Worm (Caenorhabditis elegans) whole organism, L4 larva: ENCODE data around the gene nhx-9.
A peak's percentile ranks its signal among the peaks of the same experiment; 100 is the strongest.

ENCODE experiments used
- D1046.2 ChIP-seq: fragments of 200-800 bp; sonication (Bioruptor generic); IDR thresholded peaks from 2 replicates; pipeline ENCODE4 v1.3.6; 2022; ENCODE audit warnings: missing genetic modification characterization, missing compliant biosample characterization
- F10B5.3 ChIP-seq: sonication (generic microtip); optimal IDR thresholded peaks from 2 replicates; lab custom pipeline; 2016; ENCODE audit warnings: mild to moderate bottlenecking, missing genetic modification characterization, missing compliant biosample characterization
- F37D6.2 ChIP-seq: sonication (generic microtip); optimal IDR thresholded peaks from 2 replicates; lab custom pipeline; 2016; ENCODE audit warnings: mild to moderate bottlenecking, missing genetic modification characterization, missing compliant biosample characterization
- F44E2.7 ChIP-seq: fragments of 200-800 bp; sonication (Bioruptor generic); IDR thresholded peaks from 2 replicates; pipeline ENCODE4 v2.1.2; 2022; ENCODE audit warnings: missing genetic modification characterization, missing compliant biosample characterization
- T20F7.1 ChIP-seq: fragments of 200-800 bp; sonication (Bioruptor generic); optimal IDR thresholded peaks from 2 replicates; lab custom pipeline; 2018; ENCODE audit warnings: mild to moderate bottlenecking, missing genetic modification characterization, missing compliant biosample characterization
- T26A8.4 ChIP-seq: fragments of 200-800 bp; sonication (Bioruptor generic); IDR thresholded peaks from 2 replicates; pipeline ENCODE4 v1.3.6; 2022; ENCODE audit warnings: missing genetic modification characterization, missing compliant biosample characterization
- Y48G9A.11 ChIP-seq: fragments of 200-800 bp; sonication (Bioruptor generic); IDR thresholded peaks from 2 replicates; pipeline ENCODE4 v1.3.6; 2022; ENCODE audit warnings: missing genetic modification reagents, missing genetic modification characterization, missing compliant biosample characterization
- Y5F2A.4 ChIP-seq: fragments of 200-800 bp; sonication (Bioruptor generic); optimal IDR thresholded peaks from 2 replicates; lab custom pipeline; 2018; ENCODE audit warnings: mild to moderate bottlenecking, missing genetic modification characterization, missing compliant biosample characterization
- aha-1 ChIP-seq: fragments of 150-350 bp; peaks from one replicate; lab custom pipeline; 2014; ENCODE audit warnings: missing biosample characterization, missing genetic modification characterization
- ama-1 ChIP-seq: fragments of 150-350 bp; optimal IDR thresholded peaks from 2 replicates; lab custom pipeline; 2014; ENCODE audit warnings: inconsistent platforms, mixed read lengths
- ceh-20 ChIP-seq: fragments of 200-800 bp; sonication (Bioruptor generic); IDR thresholded peaks from 2 replicates; pipeline ENCODE4 v1.3.6; 2022; ENCODE audit warnings: missing genetic modification reagents, missing genetic modification characterization, missing compliant biosample characterization
- cey-2 ChIP-seq: sonication (generic microtip); optimal IDR thresholded peaks from 3 replicates; lab custom pipeline; 2017; ENCODE audit warnings: missing genetic modification characterization, mild to moderate bottlenecking, missing compliant biosample characterization, antibody characterized with exemption, borderline replicate concordance; ENCODE audit not compliant: insufficient read depth
- ctbp-1 ChIP-seq: fragments of 200-800 bp; sonication (Bioruptor generic); IDR thresholded peaks from 2 replicates; pipeline ENCODE4 v1.3.6; 2022; ENCODE audit warnings: missing genetic modification reagents, missing genetic modification characterization, missing compliant biosample characterization
- dmd-9 ChIP-seq: fragments of 200-800 bp; sonication (Bioruptor generic); IDR thresholded peaks from 2 replicates; pipeline ENCODE4 v1.3.6; 2022; ENCODE audit warnings: missing genetic modification reagents, missing genetic modification characterization, missing compliant biosample characterization
- dpl-1 ChIP-seq: fragments of 150-350 bp; optimal IDR thresholded peaks from 2 replicates; lab custom pipeline; 2014; ENCODE audit warnings: missing biosample characterization, missing genetic modification reagents, missing genetic modification characterization
- duxl-1 ChIP-seq: sonication (generic microtip); optimal IDR thresholded peaks from 2 replicates; lab custom pipeline; 2016; ENCODE audit warnings: mild to moderate bottlenecking, missing genetic modification characterization, moderate library complexity, missing compliant biosample characterization; ENCODE audit not compliant: poor library complexity
- dve-1 ChIP-seq: sonication (generic microtip); optimal IDR thresholded peaks from 2 replicates; lab custom pipeline; 2017; ENCODE audit warnings: antibody characterized with exemption, mild to moderate bottlenecking, missing genetic modification characterization, missing compliant biosample characterization; ENCODE audit not compliant: insufficient read depth
- egl-27 ChIP-seq: sonication (generic microtip); optimal IDR thresholded peaks from 3 replicates; lab custom pipeline; 2017; ENCODE audit warnings: missing biosample characterization, missing genetic modification reagents, missing genetic modification characterization
- hlh-11 ChIP-seq: fragments of 200-800 bp; sonication (Bioruptor generic); optimal IDR thresholded peaks from 2 replicates; lab custom pipeline; 2018; ENCODE audit warnings: mild to moderate bottlenecking, missing genetic modification characterization, missing compliant biosample characterization
- hmg-1.1 ChIP-seq: fragments of 200-800 bp; sonication (Bioruptor generic); IDR thresholded peaks from 2 replicates; pipeline ENCODE4 v1.3.6; 2022; ENCODE audit warnings: missing genetic modification reagents, missing genetic modification characterization, missing compliant biosample characterization
- lin-1 ChIP-seq: fragments of 200-800 bp; sonication (Bioruptor generic); IDR thresholded peaks from 2 replicates; pipeline ENCODE4 v1.3.6; 2022; ENCODE audit warnings: missing genetic modification reagents, missing genetic modification characterization, missing compliant biosample characterization
- lin-13 ChIP-seq: fragments of 150-350 bp; optimal IDR thresholded peaks from 2 replicates; lab custom pipeline; 2014; ENCODE audit warnings: missing biosample characterization, missing genetic modification reagents, missing genetic modification characterization
- lin-29 ChIP-seq: fragments of 200-800 bp; sonication (Bioruptor generic); IDR thresholded peaks from 2 replicates; pipeline ENCODE4 v1.3.6; 2022; ENCODE audit warnings: missing genetic modification reagents, missing genetic modification characterization, missing compliant biosample characterization
- lin-38 ChIP-seq: fragments of 200-800 bp; sonication (Bioruptor generic); IDR thresholded peaks from 2 replicates; pipeline ENCODE4 v1.3.6; 2022; ENCODE audit warnings: missing genetic modification reagents, missing genetic modification characterization, missing compliant biosample characterization
- lsy-2 ChIP-seq, 2 experiments: fragments of 150-350 bp in 1 of 2; sonication (generic microtip) in 1 of 2; optimal IDR thresholded peaks; 2 replicates each; lab custom pipeline; 2014 to 2017; ENCODE audit warnings: missing biosample characterization in 2 of 2, missing genetic modification characterization in 2 of 2
- madf-9 ChIP-seq: fragments of 200-800 bp; sonication (Bioruptor generic); conservative IDR thresholded peaks from 2 replicates; pipeline ENCODE4 v1.3.6; 2022; ENCODE audit warnings: missing genetic modification reagents, missing genetic modification characterization, missing compliant biosample characterization
- mdl-1 ChIP-seq, 2 experiments: fragments of 150-350 bp in 1 of 2; sonication (generic microtip) in 1 of 2; optimal IDR thresholded peaks; 2 replicates each; lab custom pipeline; 2014 to 2017; ENCODE audit warnings: missing biosample characterization in 2 of 2, missing genetic modification characterization in 2 of 2
- mes-2 ChIP-seq: sonication (generic microtip); optimal IDR thresholded peaks from 2 replicates; lab custom pipeline; 2016; ENCODE audit warnings: missing genotype, mild to moderate bottlenecking, missing genetic modification characterization, missing compliant biosample characterization; ENCODE audit not compliant: poor library complexity, severe bottlenecking
- mxl-2 ChIP-seq: fragments of 200-800 bp; sonication (Bioruptor generic); conservative IDR thresholded peaks from 2 replicates; pipeline ENCODE4 v1.3.6; 2022; ENCODE audit warnings: missing genetic modification reagents, missing genetic modification characterization, missing compliant biosample characterization
- mxl-3 ChIP-seq: fragments of 200-800 bp; sonication (Bioruptor generic); optimal IDR thresholded peaks from 2 replicates; lab custom pipeline; 2018; ENCODE audit warnings: mild to moderate bottlenecking, missing genetic modification characterization, missing compliant biosample characterization
- nhr-10 ChIP-seq: fragments of 150-350 bp; optimal IDR thresholded peaks from 2 replicates; lab custom pipeline; 2014; ENCODE audit warnings: missing biosample characterization, missing genetic modification characterization
- nhr-11 ChIP-seq: fragments of 150-350 bp; optimal IDR thresholded peaks from 2 replicates; lab custom pipeline; 2014; ENCODE audit warnings: missing biosample characterization, missing genetic modification characterization
- nhr-111 ChIP-seq: fragments of 200-800 bp; sonication (Bioruptor generic); optimal IDR thresholded peaks from 2 replicates; lab custom pipeline; 2018; ENCODE audit warnings: mild to moderate bottlenecking, missing genetic modification characterization, missing compliant biosample characterization
- nhr-237 ChIP-seq: sonication (generic microtip); optimal IDR thresholded peaks from 2 replicates; lab custom pipeline; 2017; ENCODE audit warnings: missing biosample characterization, missing genetic modification characterization
- nhr-25 ChIP-seq: sonication (generic microtip); optimal IDR thresholded peaks from 2 replicates; lab custom pipeline; 2017; ENCODE audit warnings: missing genetic modification characterization, mild to moderate bottlenecking, missing compliant biosample characterization, antibody characterized with exemption, moderate library complexity, borderline replicate concordance; ENCODE audit not compliant: insufficient read depth
- nhr-28 ChIP-seq: fragments of 150-350 bp; optimal IDR thresholded peaks from 2 replicates; lab custom pipeline; 2014; ENCODE audit warnings: missing biosample characterization, missing genetic modification characterization
- nhr-48 ChIP-seq: sonication (generic microtip); optimal IDR thresholded peaks from 2 replicates; lab custom pipeline; 2016; ENCODE audit warnings: mild to moderate bottlenecking, missing genetic modification characterization, missing compliant biosample characterization
- nhr-6 ChIP-seq: fragments of 150-350 bp; optimal IDR thresholded peaks from 2 replicates; lab custom pipeline; 2014; ENCODE audit warnings: missing biosample characterization, missing genetic modification characterization
- nhr-76 ChIP-seq: fragments of 150-350 bp; optimal IDR thresholded peaks from 2 replicates; lab custom pipeline; 2014; ENCODE audit warnings: missing biosample characterization, missing genetic modification characterization
- nhr-77 ChIP-seq: fragments of 150-350 bp; optimal IDR thresholded peaks from 2 replicates; lab custom pipeline; 2014; ENCODE audit warnings: missing biosample characterization, missing genetic modification characterization
- pha-4 ChIP-seq, 2 experiments: fragments of 150-350 bp in 1 of 2; fragments of 200-800 bp in 1 of 2; sonication (Bioruptor generic) in 1 of 2; IDR thresholded peaks in 1 of 2; optimal IDR thresholded peaks in 1 of 2; 2 replicates each; pipeline versions ENCODE4 v1.3.6 to Lab custom; 2014 to 2022; ENCODE audit warnings: missing genetic modification characterization in 2 of 2, missing genetic modification reagents in 2 of 2, missing biosample characterization in 1 of 2, missing compliant biosample characterization in 1 of 2
- php-3 ChIP-seq: fragments of 200-800 bp; sonication (Bioruptor generic); IDR thresholded peaks from 2 replicates; pipeline ENCODE4 v1.3.6; 2022; ENCODE audit warnings: missing genetic modification reagents, missing genetic modification characterization, missing compliant biosample characterization
- rbr-2 ChIP-seq: sonication (generic microtip); optimal IDR thresholded peaks from 2 replicates; lab custom pipeline; 2016; ENCODE audit warnings: missing genotype, missing genetic modification characterization, missing compliant biosample characterization
- sdz-12 ChIP-seq: fragments of 200-800 bp; sonication (Bioruptor generic); optimal IDR thresholded peaks from 2 replicates; lab custom pipeline; 2018; ENCODE audit warnings: mild to moderate bottlenecking, missing genetic modification characterization, missing compliant biosample characterization
- tra-1 ChIP-seq: fragments of 200-800 bp; sonication (Bioruptor generic); IDR thresholded peaks from 2 replicates; pipeline ENCODE4 v1.3.6; 2022; ENCODE audit warnings: missing genetic modification reagents, missing genetic modification characterization, missing compliant biosample characterization
- unc-62 ChIP-seq, 3 experiments: fragments of 150-350 bp in 1 of 3; sonication (generic microtip); optimal IDR thresholded peaks in 2 of 3; peaks in 1 of 3; 1 replicate in 1 of 3; 2 replicates in 2 of 3; lab custom pipeline; 2014 to 2017; ENCODE audit warnings: missing biosample characterization in 3 of 3, missing genetic modification characterization in 3 of 3, missing genetic modification reagents in 3 of 3, missing genotype in 1 of 3
- zfp-2 ChIP-seq: sonication (generic microtip); optimal IDR thresholded peaks from 2 replicates; lab custom pipeline; 2016; ENCODE audit warnings: mild to moderate bottlenecking, missing genetic modification characterization, missing compliant biosample characterization

Gene nhx-9

ce11 chrIV:11956387-11956786 lies 25.7 kb downstream of the nhx-9 start (continued):
- TF ChIP-seq unc-62 (GFP tag; optimal IDR thresholded peaks at IDR 0.05 in 1 of 2; lab: Kevin White, UChicago): peak in 1 of 2 experiments; percentile 100
- TF ChIP-seq unc-62 (tag; optimal IDR thresholded peaks at IDR 0.05; lab: Kevin White, UChicago): no peak
- peak in 1 of 2 experiments; percentile 74 for TF ChIP-seq lsy-2 (tag; optimal IDR thresholded peaks at IDR 0.05; lab: Kevin White, UChicago)
- TF ChIP-seq nhr-25 (tag; lab: Kevin White, UChicago): peak; percentile 80
- TF ChIP-seq duxl-1 (tag; lab: Kevin White, UChicago): peak; percentile 48
- TF ChIP-seq D1046.2 (GFP tag; lab: Robert Waterston, UW): peak; percentile 14; the same call in 1 of the 2 replicates
- no peak for TF ChIP-seq sdz-12 (GFP tag; lab: Kevin White, UChicago)
- peak; percentile 49; the same call in 1 of the 2 replicates for TF ChIP-seq hmg-1.1 (GFP tag; lab: Robert Waterston, UW)
- peak; percentile 40 for TF ChIP-seq lin-38 (GFP tag; lab: Robert Waterston, UW)
- peak; percentile 61 for TF ChIP-seq ctbp-1 (GFP tag; lab: Robert Waterston, UW)
- peak; percentile 25 for TF ChIP-seq lin-13
- no peak for TF ChIP-seq Y5F2A.4 (GFP tag; lab: Kevin White, UChicago)
- TF ChIP-seq F10B5.3: no peak
- TF ChIP-seq F44E2.7: no peak
- peak; percentile 99 for TF ChIP-seq mxl-3 (GFP tag; lab: Kevin White, UChicago)
- TF ChIP-seq nhr-28 (tag; lab: Kevin White, UChicago): peak; percentile 92
- no peak for TF ChIP-seq ama-1 (lab: Kevin White, UChicago)
- TF ChIP-seq dve-1 (tag; lab: Kevin White, UChicago): peak; percentile 94
- TF ChIP-seq T26A8.4 (GFP tag; lab: Robert Waterston, UW): peak; percentile 60; the same call in 1 of the 2 replicates
- peak; percentile 86 for TF ChIP-seq nhr-77 (tag; lab: Kevin White, UChicago)
- peak; percentile 94 for TF ChIP-seq tra-1 (GFP tag; lab: Robert Waterston, UW)
- TF ChIP-seq rbr-2 (tag; lab: Kevin White, UChicago): peak; percentile 59
- no peak for TF ChIP-seq egl-27 (tag; lab: Kevin White, UChicago)
- TF ChIP-seq lin-29 (GFP tag; lab: Robert Waterston, UW): 0 out of 2 replicates have a peak, but pooled peaks have one; percentile 59
- peak; percentile 45; the same call in 1 of the 2 replicates for TF ChIP-seq madf-9 (GFP tag; lab: Robert Waterston, UW)
- peak; percentile 49 for TF ChIP-seq nhr-6 (tag; lab: Kevin White, UChicago)
- TF ChIP-seq mes-2 (tag; lab: Kevin White, UChicago): peak; percentile 62
- TF ChIP-seq pha-4 (GFP tag; IDR thresholded peaks at IDR 0.05; lab: Robert Waterston, UW): peak; percentile 74
- no peak for TF ChIP-seq pha-4 (tag; optimal IDR thresholded peaks at IDR 0.05; lab: Kevin White, UChicago)
- TF ChIP-seq lin-1 (GFP tag; lab: Robert Waterston, UW): peak; percentile 91
- peak; percentile 91 for TF ChIP-seq ceh-20 (GFP tag; lab: Robert Waterston, UW)
- peak; percentile 65 for TF ChIP-seq php-3 (GFP tag; lab: Robert Waterston, UW)
- peak; percentile 42 for TF ChIP-seq dpl-1 (GFP tag; lab: Kevin White, UChicago)
- peak; percentile 97 for TF ChIP-seq nhr-48 (tag; lab: Kevin White, UChicago)
- TF ChIP-seq nhr-11 (tag; lab: Kevin White, UChicago): peak; percentile 78
- TF ChIP-seq cey-2: peak; percentile 90
- TF ChIP-seq nhr-10 (tag; lab: Kevin White, UChicago): peak; percentile 69
- TF ChIP-seq nhr-111 (GFP tag; lab: Kevin White, UChicago): no peak
- TF ChIP-seq aha-1: peak; percentile 100
- peak; percentile 27 for TF ChIP-seq nhr-237 (tag; lab: Kevin White, UChicago)
- no peak for TF ChIP-seq Y48G9A.11
- TF ChIP-seq nhr-76: peak; percentile 54
- TF ChIP-seq F37D6.2 (tag; lab: Kevin White, UChicago): no peak
- peak; percentile 14 for TF ChIP-seq zfp-2 (tag; lab: Kevin White, UChicago)
- peak; percentile 98 for TF ChIP-seq hlh-11 (tag; lab: Kevin White, UChicago)
- TF ChIP-seq mxl-2: peak; percentile 90
- peak; percentile 100 for TF ChIP-seq mdl-1 (tag; optimal IDR thresholded peaks at IDR 0.05; lab: Kevin White, UChicago)
- peak; percentile 76 for TF ChIP-seq T20F7.1
- TF ChIP-seq dmd-9 (GFP tag; lab: Robert Waterston, UW): no peak
- TF ChIP-seq, all 104 proteins: peak for 51
